Worm (Caenorhabditis elegans): ENCODE results near the gene pola-1.
A peak's percentile ranks its signal among the peaks of the same experiment; 100 is the strongest.

Gene pola-1

ce11 chrIII:11185483-11186115, 43.4 kb downstream of the pola-1 start (continued):
- TF ChIP-seq pqm-1 (tag; optimal IDR thresholded peaks at IDR 0.05) (peak; percentile 30), lin-29 (GFP tag; IDR thresholded peaks at IDR 0.05) (no peak), Y5F2A.4 (GFP tag; optimal IDR thresholded peaks at IDR 0.05) (no peak), nhr-28 (tag; optimal IDR thresholded peaks at IDR 0.05) (peak; percentile 35), vab-7 (GFP tag; IDR thresholded peaks at IDR 0.05) (no peak), nhr-111 (GFP tag; optimal IDR thresholded peaks at IDR 0.05) (no peak), nhr-10 (tag; optimal IDR thresholded peaks at IDR 0.05) (no peak), R02D3.7 (tag; optimal IDR thresholded peaks at IDR 0.05) (no peak), D1046.2 (GFP tag; IDR thresholded peaks at IDR 0.05) (no peak), nhr-77 (tag; optimal IDR thresholded peaks at IDR 0.05) (no peak), attf-4 (tag; optimal IDR thresholded peaks at IDR 0.05) (no peak), ceh-62 (tag; optimal IDR thresholded peaks at IDR 0.05) (no peak), Y105C5A.15 (GFP tag; IDR thresholded peaks at IDR 0.05) (no peak), madf-9 (GFP tag; conservative IDR thresholded peaks at IDR 0.05) (no peak), hlh-30 (tag; optimal IDR thresholded peaks at IDR 0.05; ENCODE audit: insufficient read depth) (peak; percentile 67), T20F7.1 (GFP tag; optimal IDR thresholded peaks at IDR 0.05) (no peak), gei-8 (GFP tag; optimal IDR thresholded peaks at IDR 0.05) (no peak), F26F4.8 (GFP tag; conservative IDR thresholded peaks at IDR 0.05) (no peak), fos-1 (tag; optimal IDR thresholded peaks at IDR 0.05) (no peak), mdl-1 (tag; optimal IDR thresholded peaks at IDR 0.05) (peak in 1 of 2 experiments; percentile 84), php-3 (GFP tag; IDR thresholded peaks at IDR 0.05) (no peak), Y75B8A.6 (GFP tag; IDR thresholded peaks at IDR 0.05) (no peak), zip-11 (GFP tag; IDR thresholded peaks at IDR 0.05) (no peak), mdt-29 (GFP tag; IDR thresholded peaks at IDR 0.05) (no peak), daf-12 (tag; optimal IDR thresholded peaks at IDR 0.05) (no peak), dve-1 (tag; optimal IDR thresholded peaks at IDR 0.05; ENCODE audit: insufficient read depth) (peak; percentile 35), mxl-2 (GFP tag; conservative IDR thresholded peaks at IDR 0.05) (no peak), ceh-32 (tag; optimal IDR thresholded peaks at IDR 0.05; ENCODE audit: poor library complexity) (no peak), hlh-11 (tag; optimal IDR thresholded peaks at IDR 0.05) (peak; percentile 70), ceh-82 (tag; optimal IDR thresholded peaks at IDR 0.05) (no peak), nhr-6 (tag; optimal IDR thresholded peaks at IDR 0.05) (no peak), daf-19 (GFP tag; conservative IDR thresholded peaks at IDR 0.05) (no peak), nhr-237 (tag; optimal IDR thresholded peaks at IDR 0.05) (no peak), ceh-20 (GFP tag; IDR thresholded peaks at IDR 0.05) (no peak)

- TF ChIP-seq hlh-30 (tag; optimal IDR thresholded peaks at IDR 0.05; ENCODE audit: insufficient read depth) (no peak), tra-1 (GFP tag; IDR thresholded peaks at IDR 0.05) (peak; percentile 56; the same call in 1 of the 2 replicates), tag-97 (GFP tag; IDR thresholded peaks at IDR 0.05) (no peak), lsy-2 (tag; optimal IDR thresholded peaks at IDR 0.05) (no peak), set-16 (GFP tag; IDR thresholded peaks at IDR 0.05) (0 out of 2 replicates have a peak, but pooled peaks have one; percentile 12), nhr-102 (tag; optimal IDR thresholded peaks at IDR 0.05) (no peak), nhr-28 (tag; optimal IDR thresholded peaks at IDR 0.05) (peak; percentile 16), lin-1 (GFP tag; IDR thresholded peaks at IDR 0.05) (peak; percentile 21; the same call in 1 of the 2 replicates), pqm-1 (tag; optimal IDR thresholded peaks at IDR 0.05) (peak; percentile 48), dmd-6 (GFP tag; IDR thresholded peaks at IDR 0.05) (peak; percentile 31; the same call in 1 of the 2 replicates), daf-16 (GFP tag; optimal IDR thresholded peaks at IDR 0.05) (no peak), daf-16 (tag; optimal IDR thresholded peaks at IDR 0.05) (peak; percentile 7), unc-62 (GFP tag; optimal IDR thresholded peaks at IDR 0.05 in 1 of 2) (peak in 1 of 2 experiments; percentile 25), unc-62 (tag; optimal IDR thresholded peaks at IDR 0.05) (no peak)
Observed at ce11 chrIII:11188132-11188531, 45.9 kb downstream of the pola-1 start.

Data from whole organism, L4 larva.